Fruit fly (Drosophila melanogaster) whole organism, embryonic: Measurements from ENCODE around the gene fwe.
A peak's percentile ranks its signal among the peaks of the same experiment; 100 is the strongest.

Experiments used
- Abd-B ChIP-seq: fragments of 200-800 bp; sonication (Bioruptor generic); optimal IDR thresholded peaks from 2 replicates; lab custom pipeline; 2018; ENCODE audit warnings: missing biosample characterization, mild to moderate bottlenecking, missing genetic modification characterization, moderate library complexity
- BEAF-32 ChIP-seq: fragments of 200-800 bp; sonication (Bioruptor generic); optimal IDR thresholded peaks from 3 replicates; lab custom pipeline; 2017; ENCODE audit warnings: missing biosample characterization, missing genetic modification characterization, mild to moderate bottlenecking, moderate library complexity, missing genetic modification reagents
- CG10462 ChIP-seq: fragments of 200-800 bp; sonication (Bioruptor generic); optimal IDR thresholded peaks from 2 replicates; lab custom pipeline; 2016; ENCODE audit warnings: missing biosample characterization, missing genetic modification characterization
- CG10654 ChIP-seq: fragments of 200-800 bp; sonication (Bioruptor generic); optimal IDR thresholded peaks from 2 replicates; lab custom pipeline; 2016; ENCODE audit warnings: missing biosample characterization, missing genetic modification characterization
- CG11093 ChIP-seq: fragments of 200-800 bp; sonication (Bioruptor generic); IDR thresholded peaks from 3 replicates; pipeline ENCODE4 v1.3.6; 2022; ENCODE audit warnings: missing biosample characterization, missing genetic modification characterization
- CG11247 ChIP-seq: fragments of 200-800 bp; sonication (Bioruptor generic); IDR thresholded peaks from 2 replicates; pipeline ENCODE4 v1.3.6; 2022; ENCODE audit warnings: missing biosample characterization, missing genetic modification characterization
- CG12391 ChIP-seq: fragments of 200-800 bp; sonication (Bioruptor generic); optimal IDR thresholded peaks from 3 replicates; lab custom pipeline; 2018; ENCODE audit warnings: missing biosample characterization, mild to moderate bottlenecking, missing genetic modification characterization, moderate library complexity
- CG13123 ChIP-seq: fragments of 200-800 bp; sonication (Bioruptor generic); optimal IDR thresholded peaks from 2 replicates; lab custom pipeline; 2016; ENCODE audit warnings: missing biosample characterization, missing genetic modification characterization
- CG13287 ChIP-seq: fragments of 200-800 bp; sonication (Bioruptor generic); IDR thresholded peaks from 2 replicates; pipeline ENCODE4 v1.3.6; 2022; ENCODE audit warnings: missing biosample characterization, missing genetic modification characterization; ENCODE audit not compliant: partially characterized antibody
- CG14667 ChIP-seq: fragments of 200-800 bp; sonication (Bioruptor generic); IDR thresholded peaks from 2 replicates; pipeline ENCODE4 v1.3.6; 2022; ENCODE audit warnings: missing biosample characterization, missing genetic modification characterization
- CG14860 ChIP-seq: fragments of 200-800 bp; sonication (Bioruptor generic); IDR thresholded peaks from 3 replicates; pipeline ENCODE4 v1.3.6; 2022; ENCODE audit warnings: missing biosample characterization, missing genetic modification characterization; ENCODE audit not compliant: partially characterized antibody
- CG14965 ChIP-seq: fragments of 200-800 bp; sonication (Bioruptor generic); optimal IDR thresholded peaks from 2 replicates; lab custom pipeline; 2016; ENCODE audit warnings: missing biosample characterization, missing genetic modification characterization, borderline replicate concordance
- CG1792 ChIP-seq: fragments of 200-800 bp; sonication (Bioruptor generic); optimal IDR thresholded peaks from 2 replicates; lab custom pipeline; 2016; ENCODE audit warnings: missing biosample characterization, missing genetic modification characterization
- CG2120 ChIP-seq: fragments of 200-800 bp; sonication (Bioruptor generic); optimal IDR thresholded peaks from 3 replicates; lab custom pipeline; 2016; ENCODE audit warnings: missing biosample characterization, missing genetic modification characterization
- CG2202 ChIP-seq: fragments of 200-800 bp; sonication (Bioruptor generic); optimal IDR thresholded peaks from 2 replicates; lab custom pipeline; 2018; ENCODE audit warnings: missing biosample characterization, mild to moderate bottlenecking, missing genetic modification characterization
- CG2678 ChIP-seq: fragments of 200-800 bp; sonication (Bioruptor generic); optimal IDR thresholded peaks from 3 replicates; lab custom pipeline; 2019; ENCODE audit warnings: missing biosample characterization, mild to moderate bottlenecking, missing genetic modification characterization, moderate library complexity
- CG2889 ChIP-seq: fragments of 200-800 bp; sonication (Bioruptor generic); IDR thresholded peaks from 3 replicates; pipeline ENCODE4 v1.3.6; 2022; ENCODE audit warnings: missing biosample characterization, missing genetic modification characterization
- CG32532 ChIP-seq: fragments of 200-800 bp; sonication (Bioruptor generic); IDR thresholded peaks from 2 replicates; pipeline ENCODE4 v1.3.6; 2022; ENCODE audit warnings: missing biosample characterization, missing genetic modification characterization
- CG6254 ChIP-seq: fragments of 200-800 bp; sonication (Bioruptor generic); optimal IDR thresholded peaks from 3 replicates; lab custom pipeline; 2017; ENCODE audit warnings: mild to moderate bottlenecking, missing biosample characterization, missing genetic modification reagents, missing genetic modification characterization
- CG6654 ChIP-seq: fragments of 200-800 bp; sonication (Bioruptor generic); optimal IDR thresholded peaks from 2 replicates; lab custom pipeline; 2017; ENCODE audit warnings: missing biosample characterization, mild to moderate bottlenecking, missing genetic modification characterization
- CG7372 ChIP-seq: fragments of 200-800 bp; sonication (Bioruptor generic); IDR thresholded peaks from 2 replicates; pipeline ENCODE4 v1.3.6; 2022; ENCODE audit warnings: missing biosample characterization, missing genetic modification characterization
- CG7556 ChIP-seq: fragments of 200-800 bp; sonication (Bioruptor generic); optimal IDR thresholded peaks from 2 replicates; lab custom pipeline; 2017; ENCODE audit warnings: missing biosample characterization, mild to moderate bottlenecking, missing genetic modification characterization
- CG9609 ChIP-seq: fragments of 200-800 bp; sonication (Bioruptor generic); optimal IDR thresholded peaks from 3 replicates; lab custom pipeline; 2016; ENCODE audit warnings: missing biosample characterization, missing genetic modification characterization
- Deaf1 ChIP-seq: fragments of 200-800 bp; optimal IDR thresholded peaks from 3 replicates; lab custom pipeline; 2019; ENCODE audit warnings: missing biosample characterization, mild to moderate bottlenecking, missing genetic modification characterization, moderate library complexity
- Drgx ChIP-seq: fragments of 200-800 bp; sonication (Bioruptor generic); IDR thresholded peaks from 2 replicates; pipeline ENCODE4 v1.3.6; 2022; ENCODE audit warnings: missing biosample characterization, missing genetic modification characterization
- Fer3 ChIP-seq: fragments of 200-800 bp; sonication (Bioruptor generic); optimal IDR thresholded peaks from 2 replicates; lab custom pipeline; 2018; ENCODE audit warnings: missing biosample characterization, mild to moderate bottlenecking, missing genetic modification characterization, moderate library complexity
- HHEX ChIP-seq: fragments of 200-800 bp; sonication (Bioruptor generic); optimal IDR thresholded peaks from 3 replicates; lab custom pipeline; 2017; ENCODE audit warnings: missing biosample characterization, mild to moderate bottlenecking, missing genetic modification characterization, missing genetic modification reagents
- HLH4C ChIP-seq: fragments of 200-800 bp; sonication (Bioruptor generic); IDR thresholded peaks from 3 replicates; pipeline ENCODE4 v1.3.6; 2022; ENCODE audit warnings: missing biosample characterization, missing genetic modification characterization; ENCODE audit not compliant: partially characterized antibody
- HLH54F ChIP-seq: fragments of 200-800 bp; sonication (Bioruptor generic); optimal IDR thresholded peaks from 3 replicates; lab custom pipeline; 2016; ENCODE audit warnings: missing biosample characterization, missing genetic modification characterization
- HLHmδ ChIP-seq: fragments of 200-800 bp; sonication (Bioruptor generic); optimal IDR thresholded peaks from 2 replicates; lab custom pipeline; 2018; ENCODE audit warnings: missing biosample characterization, mild to moderate bottlenecking, missing genetic modification characterization, moderate library complexity
- Hmr ChIP-seq: fragments of 200-800 bp; sonication (Bioruptor generic); optimal IDR thresholded peaks from 3 replicates; lab custom pipeline; 2017; ENCODE audit warnings: mild to moderate bottlenecking, missing biosample characterization, missing genetic modification reagents, missing genetic modification characterization
- Lim3 ChIP-seq: fragments of 200-800 bp; sonication (Bioruptor generic); IDR thresholded peaks from 2 replicates; pipeline ENCODE4 v1.3.6; 2022; ENCODE audit warnings: missing biosample characterization, missing genetic modification characterization
- MTF-1 ChIP-seq: fragments of 200-800 bp; sonication (Bioruptor generic); optimal IDR thresholded peaks from 2 replicates; lab custom pipeline; 2018; ENCODE audit warnings: missing biosample characterization, mild to moderate bottlenecking, missing genetic modification characterization, borderline replicate concordance
- Ptx1 ChIP-seq: fragments of 200-800 bp; sonication (Bioruptor generic); IDR thresholded peaks from 2 replicates; pipeline ENCODE4 v1.3.6; 2022; ENCODE audit warnings: missing biosample characterization, missing genetic modification characterization
- Sry-β ChIP-seq: fragments of 200-800 bp; sonication (Bioruptor generic); optimal IDR thresholded peaks from 2 replicates; lab custom pipeline; 2018; ENCODE audit warnings: missing biosample characterization, mild to moderate bottlenecking, missing genetic modification characterization, moderate library complexity
- cwo ChIP-seq: fragments of 200-800 bp; sonication (Bioruptor generic); optimal IDR thresholded peaks from 3 replicates; lab custom pipeline; 2017; ENCODE audit warnings: missing biosample characterization, missing genetic modification characterization, mild to moderate bottlenecking, moderate library complexity, missing genetic modification reagents
- disco-r ChIP-seq: fragments of 200-800 bp; sonication (Bioruptor generic); optimal IDR thresholded peaks from 2 replicates; lab custom pipeline; 2016; ENCODE audit warnings: missing biosample characterization, missing genetic modification characterization
- dysf ChIP-seq: fragments of 200-800 bp; sonication (Bioruptor generic); IDR thresholded peaks from 3 replicates; pipeline ENCODE4 v1.3.6; 2022; ENCODE audit warnings: missing biosample characterization, missing genetic modification characterization
- ewg ChIP-seq: fragments of 200-800 bp; sonication (Bioruptor generic); optimal IDR thresholded peaks from 3 replicates; lab custom pipeline; 2017; ENCODE audit warnings: mild to moderate bottlenecking, missing biosample characterization, missing genetic modification reagents, missing genetic modification characterization
- hb ChIP-seq: fragments of 200-800 bp; sonication (Bioruptor generic); IDR thresholded peaks from 3 replicates; pipeline ENCODE4 v1.3.6; 2022; ENCODE audit warnings: missing biosample characterization, missing genetic modification characterization; ENCODE audit not compliant: partially characterized antibody
- lab ChIP-seq: fragments of 200-800 bp; sonication (Bioruptor generic); optimal IDR thresholded peaks from 3 replicates; lab custom pipeline; 2017; ENCODE audit warnings: missing biosample characterization, missing genetic modification characterization, mild to moderate bottlenecking, moderate library complexity, missing genetic modification reagents
- lola ChIP-seq, 3 experiments: fragments of >200 bp in 2 of 3; fragments of 200-800 bp in 1 of 3; sonication (Bioruptor generic) in 1 of 3; optimal IDR thresholded peaks; 2 replicates each; lab custom pipeline; 2017 to 2019; ENCODE audit warnings: missing biosample characterization in 3 of 3, missing genetic modification characterization in 3 of 3, mild to moderate bottlenecking in 1 of 3, moderate library complexity in 1 of 3
- nom ChIP-seq: fragments of 200-800 bp; sonication (Bioruptor generic); optimal IDR thresholded peaks from 2 replicates; lab custom pipeline; 2017; ENCODE audit warnings: missing biosample characterization, missing genetic modification characterization, mild to moderate bottlenecking, moderate library complexity, missing genetic modification reagents
- pfk ChIP-seq: fragments of 200-800 bp; sonication (Bioruptor generic); optimal IDR thresholded peaks from 2 replicates; lab custom pipeline; 2018; ENCODE audit warnings: missing biosample characterization, mild to moderate bottlenecking, missing genetic modification characterization, moderate library complexity
- pros ChIP-seq: fragments of 200-800 bp; sonication (Bioruptor generic); optimal IDR thresholded peaks from 3 replicates; lab custom pipeline; 2019; ENCODE audit warnings: missing biosample characterization, mild to moderate bottlenecking, missing genetic modification characterization, moderate library complexity
- row ChIP-seq: fragments of 200-800 bp; sonication (Bioruptor generic); IDR thresholded peaks from 3 replicates; pipeline ENCODE4 v1.3.6; 2022; ENCODE audit warnings: missing biosample characterization, missing genetic modification characterization
- sens ChIP-seq: fragments of 200-800 bp; sonication (Bioruptor generic); peaks from one replicate; lab custom pipeline; 2016; ENCODE audit warnings: missing biosample characterization, missing genetic modification characterization
- sim ChIP-seq: fragments of 200-800 bp; sonication (Bioruptor generic); IDR thresholded peaks from 2 replicates; pipeline ENCODE4 v1.3.6; 2022; ENCODE audit warnings: missing biosample characterization, missing genetic modification characterization
- sisA ChIP-seq: fragments of 200-800 bp; sonication (Bioruptor generic); IDR thresholded peaks from 2 replicates; pipeline ENCODE4 v1.3.6; 2022; ENCODE audit warnings: missing biosample characterization, missing genetic modification characterization
- stc ChIP-seq: fragments of 200-800 bp; sonication (Bioruptor generic); IDR thresholded peaks from 2 replicates; pipeline ENCODE4 v1.3.6; 2022; ENCODE audit warnings: missing biosample characterization, missing genetic modification characterization
- toy ChIP-seq: fragments of 200-800 bp; sonication (Bioruptor generic); IDR thresholded peaks from 2 replicates; pipeline ENCODE4 v1.3.6; 2022; ENCODE audit warnings: missing biosample characterization, missing genetic modification characterization

fwe gene

DNA sequence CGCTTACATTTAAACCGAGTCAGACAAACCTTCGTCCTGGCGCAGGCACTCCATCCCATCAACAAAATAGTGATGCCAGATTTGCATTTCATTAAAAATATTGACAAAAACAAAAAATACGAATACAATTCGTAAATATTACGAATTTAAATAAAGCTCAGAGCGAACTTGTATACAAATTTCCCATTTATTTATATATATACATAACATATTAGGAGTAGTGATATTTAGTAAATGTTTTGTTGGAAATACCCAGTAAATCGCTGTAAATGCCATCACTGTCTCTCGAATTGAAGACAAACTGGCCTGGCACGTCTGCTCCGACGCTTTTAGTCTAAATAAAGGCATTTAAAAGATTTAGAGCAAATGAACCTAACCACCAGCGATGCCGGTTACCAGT lies 44.0 kb downstream of the fwe start (continued):
- TF ChIP-seq CG14860 (no peak), CG10654 (GFP tag; lab: Kevin White, UChicago) (no peak), CG2202 (tag; lab: Kevin White, UChicago) (no peak), cwo (GFP tag; lab: Kevin White, UChicago) (peak; percentile 10), sisA (no peak), HHEX (GFP tag; lab: Kevin White, UChicago) (no peak), sim (GFP tag; lab: Robert Waterston, UW) (no peak), lola (GFP tag; optimal IDR thresholded peaks at IDR 0.05; lab: Kevin White, UChicago) (no peak), MTF-1 (GFP tag; lab: Kevin White, UChicago) (no peak), HLHmδ (GFP tag; lab: Kevin White, UChicago) (no peak), pros (GFP tag; lab: Kevin White, UChicago) (no peak), CG14667 (GFP tag; lab: Robert Waterston, UW) (no peak), disco-r (no peak), Deaf1 (tag; lab: Kevin White, UChicago) (no peak), HLH4C (GFP tag; lab: Robert Waterston, UW) (no peak), Ptx1 (no peak), ewg (no peak), BEAF-32 (GFP tag; lab: Kevin White, UChicago) (no peak), Hmr (GFP tag; lab: Kevin White, UChicago) (peak; percentile 12), CG11247 (GFP tag; lab: Robert Waterston, UW) (no peak), CG2889 (GFP tag; lab: Robert Waterston, UW) (no peak), CG6654 (GFP tag; lab: Kevin White, UChicago) (no peak), lab (GFP tag; lab: Kevin White, UChicago) (peak; percentile 37), nom (GFP tag; lab: Kevin White, UChicago) (no peak), Drgx (no peak), CG6254 (GFP tag; lab: Kevin White, UChicago) (no peak), CG7556 (GFP tag; lab: Kevin White, UChicago) (no peak), CG2120 (peak; percentile 29), CG32532 (GFP tag; lab: Robert Waterston, UW) (no peak), toy (GFP tag; lab: Robert Waterston, UW) (no peak), pfk (no peak), CG13123 (GFP tag; lab: Kevin White, UChicago) (no peak), Lim3 (GFP tag; lab: Robert Waterston, UW) (no peak), CG7372 (GFP tag; lab: Robert Waterston, UW) (no peak), Abd-B (GFP tag; lab: Kevin White, UChicago) (no peak), stc (GFP tag; lab: Robert Waterston, UW) (no peak), CG13287 (GFP tag; lab: Robert Waterston, UW) (no peak), row (GFP tag; lab: Robert Waterston, UW) (peak; percentile 44; the same call in 2 of the 3 replicates), Fer3 (tag; lab: Kevin White, UChicago) (no peak), sens (GFP tag; lab: Kevin White, UChicago) (no peak), HLH54F (no peak), hb (no peak), Sry-β (peak; percentile 21), CG12391 (tag; lab: Kevin White, UChicago) (no peak), CG2678 (tag; lab: Kevin White, UChicago) (peak; percentile 37), CG11093 (GFP tag; lab: Robert Waterston, UW) (no peak), dysf (no peak), CG1792 (GFP tag; lab: Kevin White, UChicago) (no peak), CG9609 (no peak), CG10462 (GFP tag; lab: Kevin White, UChicago) (no peak), CG14965 (GFP tag; lab: Kevin White, UChicago) (no peak)
